In the genomic region with DNA sequence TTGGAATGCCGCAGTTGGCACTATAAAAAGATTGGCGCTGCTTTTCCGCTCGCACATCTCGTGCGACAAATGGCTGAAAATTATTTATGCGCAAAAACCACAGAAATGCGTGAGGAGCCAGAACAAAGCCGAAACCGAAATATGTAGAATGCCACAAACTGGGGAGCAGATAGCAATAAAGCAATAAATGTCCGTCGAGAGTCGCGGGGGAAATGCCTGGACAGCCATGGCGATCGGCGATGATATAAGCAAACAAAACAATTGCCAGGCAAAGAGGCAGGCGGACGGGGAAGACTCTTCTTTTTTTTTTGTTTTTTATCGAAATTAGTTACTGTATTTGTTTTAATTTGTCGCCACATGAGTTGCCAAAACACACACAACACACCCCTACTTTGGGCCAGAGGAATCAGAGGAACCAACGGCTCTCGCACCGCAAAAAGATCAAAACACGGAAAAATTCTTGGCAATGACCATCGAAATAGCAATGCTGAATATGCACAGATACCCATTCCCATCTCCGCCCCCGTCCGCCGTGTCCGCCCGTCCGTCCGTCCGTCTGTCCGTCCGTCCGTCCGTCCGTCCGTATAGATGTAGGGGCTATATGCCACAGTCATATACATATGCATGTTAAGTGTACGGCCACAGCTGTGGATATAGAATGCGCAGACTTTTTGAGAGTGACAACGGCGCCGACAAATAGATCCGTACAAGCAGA, we compare ENCODE assay signal across 1 fruit fly cellular context.
A peak's percentile ranks its signal among the peaks of the same experiment; 100 is the strongest.
TF ChIP-seq lines count a peak whose summit lies in the region.

No protein-coding gene starts in this region.

TF ChIP-seq in whole organism, embryonic, 481 proteins besides CTCF, POLR2A, EP300 and RAD21 (continued from another document):
- no peak for TF ChIP-seq CG8924 (tag; optimal IDR thresholded peaks at IDR 0.05; lab: Kevin White, UChicago)
- no peak for TF ChIP-seq CG13123 (GFP tag; optimal IDR thresholded peaks at IDR 0.05; lab: Kevin White, UChicago)
- no peak for TF ChIP-seq CG7786 (GFP tag; optimal IDR thresholded peaks at IDR 0.05; lab: Kevin White, UChicago)
- no peak for TF ChIP-seq CG4730 (GFP tag; IDR thresholded peaks at IDR 0.05; lab: Robert Waterston, UW)
- no peak for TF ChIP-seq Blimp-1 (GFP tag; optimal IDR thresholded peaks at IDR 0.05; lab: Kevin White, UChicago)
- no peak for TF ChIP-seq Six4 (GFP tag; optimal IDR thresholded peaks at IDR 0.05; lab: Kevin White, UChicago)
- no peak for TF ChIP-seq CG1603 (tag; optimal IDR thresholded peaks at IDR 0.05; lab: Kevin White, UChicago)
- no peak for TF ChIP-seq CG12744 (GFP tag; optimal IDR thresholded peaks at IDR 0.05; lab: Kevin White, UChicago)
- TF ChIP-seq Taf1 (GFP tag; IDR thresholded peaks at IDR 0.05; lab: Robert Waterston, UW) = no peak
- TF ChIP-seq amos (GFP tag; IDR thresholded peaks at IDR 0.05; lab: Robert Waterston, UW; ENCODE audit: partially characterized antibody) = no peak
- peak in 1 of 2 experiments; percentile 53 for TF ChIP-seq Pdp1 (GFP tag; optimal IDR thresholded peaks at IDR 0.05; lab: Kevin White, UChicago)
- no peak for TF ChIP-seq ash1 (GFP tag; optimal IDR thresholded peaks at IDR 0.05; lab: Kevin White, UChicago)
- peak; percentile 44 for TF ChIP-seq cwo (GFP tag; optimal IDR thresholded peaks at IDR 0.05; lab: Kevin White, UChicago)
- no peak for TF ChIP-seq unc-4 (GFP tag; IDR thresholded peaks at IDR 0.05; lab: Robert Waterston, UW; ENCODE audit: partially characterized antibody)
- no peak for TF ChIP-seq CG10462 (GFP tag; optimal IDR thresholded peaks at IDR 0.05; lab: Kevin White, UChicago)
- peak; percentile 46; the same call in 1 of the 3 replicates for TF ChIP-seq sr (GFP tag; IDR thresholded peaks at IDR 0.05; lab: Robert Waterston, UW)
- TF ChIP-seq lilli (GFP tag; optimal IDR thresholded peaks at IDR 0.05; lab: Kevin White, UChicago) = no peak
- no peak for TF ChIP-seq CG11247 (GFP tag; IDR thresholded peaks at IDR 0.05; lab: Robert Waterston, UW)
- TF ChIP-seq Hr39 (optimal IDR thresholded peaks at IDR 0.05; lab: Kevin White, UChicago) = peak; percentile 85
- no peak for TF ChIP-seq dati (GFP tag; IDR thresholded peaks at IDR 0.05; lab: Robert Waterston, UW)
- TF ChIP-seq bab2 (GFP tag; optimal IDR thresholded peaks at IDR 0.05; lab: Kevin White, UChicago) = no peak
- TF ChIP-seq seq (GFP tag; IDR thresholded peaks at IDR 0.05; lab: Robert Waterston, UW) = no peak
